Worm (Caenorhabditis elegans): ENCODE measurements around the gene slc-17.5.

DNA sequence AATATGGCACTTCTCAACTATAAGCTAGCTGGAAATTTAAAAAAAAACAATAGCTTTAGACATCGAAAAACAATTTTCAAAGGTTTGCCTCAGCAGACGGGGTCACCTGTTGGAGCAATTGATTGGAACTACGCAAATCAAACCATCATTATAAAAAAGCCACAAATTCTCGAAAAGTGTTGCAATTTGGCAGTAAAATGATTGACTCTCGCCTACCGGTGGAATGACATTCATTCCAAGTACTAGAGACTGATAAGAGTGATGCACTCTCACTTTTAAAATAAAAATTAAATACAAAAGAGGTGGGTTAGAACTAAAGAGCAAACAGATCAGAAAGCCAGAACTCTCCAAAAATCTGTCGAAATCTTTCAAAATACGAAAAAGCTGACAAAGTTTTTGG lies 755 bp upstream of the slc-17.5 start:
- no peak for TF ChIP-seq nhr-28 (tag; optimal IDR thresholded peaks at IDR 0.05)
- no peak for TF ChIP-seq mef-2 (tag; optimal IDR thresholded peaks at IDR 0.05)
- no peak for TF ChIP-seq lin-13 (GFP tag; optimal IDR thresholded peaks at IDR 0.05)
- no peak for TF ChIP-seq C04F5.9 (tag; optimal IDR thresholded peaks at IDR 0.05)
- no peak for TF ChIP-seq mep-1 (tag; optimal IDR thresholded peaks at IDR 0.05)
- no peak for TF ChIP-seq hlh-4 (tag; optimal IDR thresholded peaks at IDR 0.05)
- no peak for TF ChIP-seq rnt-1 (tag; optimal IDR thresholded peaks at IDR 0.05)
- no peak for TF ChIP-seq ztf-11 (tag; optimal IDR thresholded peaks at IDR 0.05)
- no peak for TF ChIP-seq elt-3 (tag; optimal IDR thresholded peaks at IDR 0.05)
- TF ChIP-seq jun-1 (tag; optimal IDR thresholded peaks at IDR 0.05) = no peak
- no peak for TF ChIP-seq hlh-17 (GFP tag; optimal IDR thresholded peaks at IDR 0.05; ENCODE audit: borderline replicate concordance)
- no peak for TF ChIP-seq F16B12.6 (tag; optimal IDR thresholded peaks at IDR 0.05)
